Fruit fly (Drosophila melanogaster) whole organism, embryonic: ENCODE data around the gene CG17650.

ENCODE experiments used
- Asciz ChIP-seq: fragments of 200-800 bp; sonication (Bioruptor generic); optimal IDR thresholded peaks from 2 replicates; lab custom pipeline; 2017; ENCODE audit warnings: missing biosample characterization, mild to moderate bottlenecking, missing genetic modification characterization, missing genetic modification reagents
- BEAF-32 ChIP-seq: fragments of 200-800 bp; sonication (Bioruptor generic); optimal IDR thresholded peaks from 3 replicates; lab custom pipeline; 2017; ENCODE audit warnings: missing biosample characterization, missing genetic modification characterization, mild to moderate bottlenecking, moderate library complexity, missing genetic modification reagents
- CG15601 ChIP-seq: fragments of 200-800 bp; sonication (Bioruptor generic); optimal IDR thresholded peaks from 3 replicates; lab custom pipeline; 2019; ENCODE audit warnings: missing biosample characterization, mild to moderate bottlenecking, missing genetic modification characterization, moderate library complexity
- CG17361 ChIP-seq: fragments of 200-800 bp; sonication (Bioruptor generic); IDR thresholded peaks from 3 replicates; pipeline ENCODE4 v1.3.6; 2022; ENCODE audit warnings: missing biosample characterization, missing genetic modification characterization
- CG17829 ChIP-seq: fragments of 200-800 bp; optimal IDR thresholded peaks from 2 replicates; lab custom pipeline; 2019; ENCODE audit warnings: missing biosample characterization, mild to moderate bottlenecking, missing genetic modification characterization, moderate library complexity
- CG3281 ChIP-seq: fragments of 200-800 bp; sonication (Bioruptor generic); optimal IDR thresholded peaks from 3 replicates; lab custom pipeline; 2017; ENCODE audit warnings: missing biosample characterization, mild to moderate bottlenecking, missing genetic modification characterization
- CG3995 ChIP-seq: fragments of 200-800 bp; sonication (Bioruptor generic); optimal IDR thresholded peaks from 3 replicates; lab custom pipeline; 2016; ENCODE audit warnings: missing biosample characterization, missing genetic modification characterization
- CG4820 ChIP-seq: fragments of 200-800 bp; sonication (Bioruptor generic); optimal IDR thresholded peaks from 3 replicates; lab custom pipeline; 2016; ENCODE audit warnings: missing biosample characterization, missing genetic modification characterization
- CG7963 ChIP-seq: fragments of 200-800 bp; sonication (Bioruptor generic); IDR thresholded peaks from 3 replicates; pipeline ENCODE4 v1.3.6; 2022; ENCODE audit warnings: missing biosample characterization, missing genetic modification characterization; ENCODE audit not compliant: partially characterized antibody
- CG7987 ChIP-seq: fragments of 200-800 bp; sonication (Bioruptor generic); optimal IDR thresholded peaks from 2 replicates; lab custom pipeline; 2018; ENCODE audit warnings: missing biosample characterization, mild to moderate bottlenecking, missing genetic modification characterization, moderate library complexity
- CG8290 ChIP-seq, 3 experiments: fragments of 200-800 bp; sonication (Bioruptor generic); optimal IDR thresholded peaks; 2 replicates each; lab custom pipeline; 2016 to 2019; ENCODE audit warnings: missing biosample characterization in 3 of 3, missing genetic modification characterization in 3 of 3, mild to moderate bottlenecking in 2 of 3, moderate library complexity in 1 of 3
- CG8359 ChIP-seq: fragments of 200-800 bp; sonication (Bioruptor generic); optimal IDR thresholded peaks from 2 replicates; lab custom pipeline; 2017; ENCODE audit warnings: missing biosample characterization, mild to moderate bottlenecking, missing genetic modification characterization, borderline replicate concordance
- Dp ChIP-seq: fragments of 200-800 bp; sonication (Bioruptor generic); optimal IDR thresholded peaks from 2 replicates; lab custom pipeline; 2018; ENCODE audit warnings: missing biosample characterization, mild to moderate bottlenecking, missing genetic modification characterization, moderate library complexity
- Dref ChIP-seq: fragments of 200-800 bp; sonication (Bioruptor generic); IDR thresholded peaks from 2 replicates; pipeline ENCODE4 v1.3.6; 2022; ENCODE audit warnings: missing biosample characterization, missing genetic modification characterization
- ERR ChIP-seq: fragments of 200-800 bp; sonication (Bioruptor generic); optimal IDR thresholded peaks from 2 replicates; lab custom pipeline; 2016; ENCODE audit warnings: missing biosample characterization, missing genetic modification characterization
- Elba2 ChIP-seq: fragments of 200-800 bp; sonication (Bioruptor generic); optimal IDR thresholded peaks from 3 replicates; lab custom pipeline; 2016; ENCODE audit warnings: missing biosample characterization, missing genetic modification characterization
- Ets65A ChIP-seq: fragments of 200-800 bp; sonication (Bioruptor generic); peaks from one replicate; lab custom pipeline; 2016; ENCODE audit warnings: missing biosample characterization, missing genetic modification characterization
- Gug ChIP-seq: fragments of 200-800 bp; sonication (Bioruptor generic); IDR thresholded peaks from 4 replicates; pipeline ENCODE4 v1.3.6; 2022; ENCODE audit warnings: missing biosample characterization, missing genetic modification characterization
- Hey ChIP-seq: fragments of 200-800 bp; sonication (Bioruptor generic); optimal IDR thresholded peaks from 3 replicates; lab custom pipeline; 2018; ENCODE audit warnings: missing biosample characterization, mild to moderate bottlenecking, missing genetic modification characterization
- Rfx ChIP-seq: fragments of 200-800 bp; sonication (Bioruptor generic); IDR thresholded peaks from 2 replicates; pipeline ENCODE4 v1.3.6; 2022; ENCODE audit warnings: missing biosample characterization, missing genetic modification characterization
- Sry-β ChIP-seq: fragments of 200-800 bp; sonication (Bioruptor generic); optimal IDR thresholded peaks from 2 replicates; lab custom pipeline; 2018; ENCODE audit warnings: missing biosample characterization, mild to moderate bottlenecking, missing genetic modification characterization, moderate library complexity
- ab ChIP-seq: fragments of 200-800 bp; sonication (Bioruptor generic); optimal IDR thresholded peaks from 2 replicates; lab custom pipeline; 2016; ENCODE audit warnings: missing biosample characterization, missing genetic modification characterization
- ash1 ChIP-seq: fragments of 200-800 bp; sonication (Bioruptor generic); optimal IDR thresholded peaks from 2 replicates; lab custom pipeline; 2018; ENCODE audit warnings: missing biosample characterization, mild to moderate bottlenecking, missing genetic modification characterization
- gro ChIP-seq: fragments of 200-800 bp; sonication (Bioruptor generic); optimal IDR thresholded peaks from 2 replicates; lab custom pipeline; 2016; ENCODE audit warnings: missing biosample characterization, missing genetic modification characterization
- hkb ChIP-seq, 2 experiments: fragments of 200-800 bp in 1 of 2; fragments of >200 bp in 1 of 2; sonication (Bioruptor generic) in 1 of 2; IDR thresholded peaks in 1 of 2; optimal IDR thresholded peaks in 1 of 2; 2 replicates each; pipeline versions ENCODE4 v1.3.6 to Lab custom; 2017 to 2022; ENCODE audit warnings: missing biosample characterization in 1 of 2, missing genetic modification characterization in 1 of 2
- ind ChIP-seq: fragments of 200-800 bp; sonication (Bioruptor generic); optimal IDR thresholded peaks from 3 replicates; lab custom pipeline; 2016; ENCODE audit warnings: missing biosample characterization, missing genetic modification characterization
- kah ChIP-seq: fragments of 200-800 bp; sonication (Bioruptor generic); optimal IDR thresholded peaks from 2 replicates; lab custom pipeline; 2018; ENCODE audit warnings: missing biosample characterization, mild to moderate bottlenecking, missing genetic modification characterization
- lab ChIP-seq: fragments of 200-800 bp; sonication (Bioruptor generic); optimal IDR thresholded peaks from 3 replicates; lab custom pipeline; 2017; ENCODE audit warnings: missing biosample characterization, missing genetic modification characterization, mild to moderate bottlenecking, moderate library complexity, missing genetic modification reagents
- lbe ChIP-seq: fragments of 200-800 bp; sonication (Bioruptor generic); optimal IDR thresholded peaks from 2 replicates; lab custom pipeline; 2016; ENCODE audit warnings: missing biosample characterization, mild to moderate bottlenecking, missing genetic modification characterization
- mirr ChIP-seq: fragments of 200-800 bp; sonication (Bioruptor generic); optimal IDR thresholded peaks from 3 replicates; lab custom pipeline; 2018; ENCODE audit warnings: missing biosample characterization, mild to moderate bottlenecking, missing genetic modification characterization
- nom ChIP-seq: fragments of 200-800 bp; sonication (Bioruptor generic); optimal IDR thresholded peaks from 2 replicates; lab custom pipeline; 2017; ENCODE audit warnings: missing biosample characterization, missing genetic modification characterization, mild to moderate bottlenecking, moderate library complexity, missing genetic modification reagents
- pfk ChIP-seq: fragments of 200-800 bp; sonication (Bioruptor generic); optimal IDR thresholded peaks from 2 replicates; lab custom pipeline; 2018; ENCODE audit warnings: missing biosample characterization, mild to moderate bottlenecking, missing genetic modification characterization, moderate library complexity
- phol ChIP-seq: fragments of 200-800 bp; sonication (Bioruptor generic); optimal IDR thresholded peaks from 3 replicates; lab custom pipeline; 2018; ENCODE audit warnings: missing biosample characterization, mild to moderate bottlenecking, missing genetic modification characterization, moderate library complexity
- slp2 ChIP-seq: fragments of 200-800 bp; sonication (Bioruptor generic); optimal IDR thresholded peaks from 2 replicates; lab custom pipeline; 2016; ENCODE audit warnings: missing biosample characterization, missing genetic modification characterization

Gene CG17650

DNA sequence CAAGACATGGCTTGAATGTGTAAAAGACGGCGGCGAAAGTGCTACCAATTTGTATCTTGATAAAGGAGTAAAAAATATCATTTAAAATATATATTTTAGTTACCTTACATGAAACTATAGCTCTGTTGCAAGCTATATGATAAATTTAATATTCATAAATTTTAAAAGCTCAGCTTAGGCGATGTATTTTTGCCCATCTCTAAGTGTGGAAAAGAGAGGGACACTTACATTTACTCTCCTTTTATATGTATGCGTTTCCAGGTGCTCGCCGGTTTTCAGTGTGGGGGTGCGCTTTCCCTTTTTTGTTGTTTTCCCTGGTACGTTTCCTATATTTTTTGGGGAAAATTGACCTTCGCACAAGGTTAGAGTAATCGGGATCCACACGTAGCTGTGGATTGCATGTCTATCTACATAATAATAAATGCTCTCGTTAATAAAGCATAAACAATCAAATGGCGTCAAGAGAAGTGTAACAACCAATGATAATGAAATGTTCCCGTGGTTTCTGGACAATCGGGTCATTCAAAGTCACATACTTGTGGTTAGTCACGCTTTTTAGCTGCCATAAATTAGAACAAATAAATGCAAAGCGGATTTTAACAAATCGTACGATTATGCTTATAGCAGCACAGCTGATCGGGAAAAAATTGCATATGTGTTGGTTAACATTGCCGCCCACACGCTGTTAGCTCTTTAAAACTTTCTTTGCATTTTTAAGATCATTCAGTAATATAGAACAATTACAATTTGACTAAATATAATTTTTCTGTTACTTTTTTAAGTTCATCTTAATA, 30.9 kb downstream of the CG17650 start (continued):
- TF ChIP-seq nom (GFP tag; lab: Kevin White, UChicago), result peak; percentile 93
- no peak; the same call in 1 of the 2 replicates for TF ChIP-seq Dref (GFP tag; lab: Robert Waterston, UW)
- peak; percentile 74 for TF ChIP-seq slp2
- no peak for TF ChIP-seq Elba2 (GFP tag; lab: Kevin White, UChicago)
- TF ChIP-seq CG4820, result peak; percentile 94
- TF ChIP-seq, all 482 proteins: peak for 450

DNA sequence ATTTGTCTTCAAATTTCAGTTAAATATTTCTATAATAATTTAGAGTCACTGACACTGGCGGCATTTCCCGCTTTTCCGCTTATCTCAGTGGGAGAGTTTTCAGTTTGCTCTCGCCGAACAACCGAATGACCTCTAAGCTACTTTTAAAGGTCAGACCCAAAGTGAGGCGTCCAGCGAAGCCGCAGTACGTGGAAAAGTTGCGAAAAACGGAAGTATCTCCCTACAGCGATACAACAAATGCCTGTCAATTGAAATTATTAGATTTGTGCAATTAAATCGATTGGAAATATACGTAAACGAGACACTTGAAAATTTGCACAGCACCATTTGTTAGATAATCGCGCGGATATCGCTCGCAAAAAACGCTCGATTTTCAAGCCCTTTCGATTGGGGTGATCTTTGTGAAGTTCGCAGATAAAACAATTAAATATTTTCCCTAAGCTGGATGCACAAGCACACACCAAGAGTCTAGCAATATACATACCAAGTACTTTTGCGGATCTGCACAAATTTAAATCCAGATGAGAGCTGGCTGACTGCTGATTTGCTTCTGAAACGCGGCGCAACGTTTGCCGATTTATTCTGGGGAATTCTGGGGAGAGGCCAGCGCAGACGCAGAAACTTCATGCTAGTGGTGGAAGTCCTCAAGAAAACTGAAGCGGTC, 31.6 kb downstream of the CG17650 start:
- TF ChIP-seq Rfx (GFP tag; lab: Robert Waterston, UW) (no peak), Sry-β (GFP tag; lab: Kevin White, UChicago) (no peak), CG3995 (GFP tag; lab: Kevin White, UChicago) (peak; percentile 70), kah (GFP tag; lab: Kevin White, UChicago) (peak; percentile 86), Gug (GFP tag; lab: Robert Waterston, UW) (no peak), CG8290 (GFP tag; optimal IDR thresholded peaks at IDR 0.05; lab: Kevin White, UChicago) (peak; percentile 81), CG8290 (tag; optimal IDR thresholded peaks at IDR 0.05; lab: Kevin White, UChicago) (no peak), CG3281 (GFP tag; lab: Kevin White, UChicago) (peak; percentile 97), ERR (GFP tag; lab: Kevin White, UChicago) (peak; percentile 98), ash1 (GFP tag; lab: Kevin White, UChicago) (peak; percentile 77), mirr (GFP tag; lab: Kevin White, UChicago) (peak; percentile 90), hkb (optimal IDR thresholded peaks at IDR 0.05; lab: Kevin White, UChicago) (peak; percentile 5), hkb (GFP tag; IDR thresholded peaks at IDR 0.05; lab: Robert Waterston, UW) (no peak), Ets65A (GFP tag; lab: Kevin White, UChicago) (peak; percentile 7), Asciz (GFP tag; lab: Kevin White, UChicago) (no peak), ab (peak; percentile 45), CG7963 (GFP tag; lab: Robert Waterston, UW) (no peak), CG17829 (tag; lab: Kevin White, UChicago) (peak; percentile 95), CG7987 (GFP tag; lab: Kevin White, UChicago) (peak; percentile 79), pfk (GFP tag; lab: Kevin White, UChicago) (peak; percentile 76), gro (no peak), Hey (tag; lab: Kevin White, UChicago) (no peak), nom (GFP tag; lab: Kevin White, UChicago) (peak; percentile 96), lab (peak; percentile 98), phol (tag; lab: Kevin White, UChicago) (peak; percentile 92), CG8359 (GFP tag; lab: Kevin White, UChicago) (peak; percentile 72), CG17361 (GFP tag; lab: Robert Waterston, UW) (peak; percentile 94; the same call in 1 of the 3 replicates)
- TF ChIP-seq, all 482 proteins: peak for 18

DNA sequence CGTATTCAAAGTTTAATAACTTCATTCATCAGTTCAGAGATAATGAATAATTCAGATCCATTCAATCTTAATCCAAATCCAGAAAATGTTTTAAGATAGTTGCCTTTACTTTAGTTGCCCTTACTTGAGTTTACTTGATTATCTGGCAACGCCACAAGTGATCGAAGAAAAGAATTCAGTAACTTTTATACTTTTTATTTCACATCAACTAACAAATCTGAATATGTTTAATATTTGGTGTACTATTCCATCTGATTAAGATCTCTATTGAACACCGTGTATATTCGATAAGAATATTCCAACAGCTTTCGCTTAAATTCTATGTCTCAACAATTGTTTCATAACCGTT, 34.3 kb downstream of the CG17650 start:
- TF ChIP-seq Dp (GFP tag; lab: Kevin White, UChicago) (peak; percentile 11), lbe (GFP tag; lab: Kevin White, UChicago) (peak; percentile 29), BEAF-32 (GFP tag; lab: Kevin White, UChicago) (peak; percentile 6), ind (GFP tag; lab: Kevin White, UChicago) (no peak), CG15601 (peak; percentile 86)
- TF ChIP-seq, all 482 proteins: peak for 4
